ENCODE assay signal across 2 worm cellular contexts in genomic region chrII:13472101-13472500, ce11.
TF ChIP-seq lines count a peak whose summit lies in the region.

E01G4.5 (plus strand) TSS chrII:13472401.

TF ChIP-seq in whole organism, L1 larva, 84 proteins besides CTCF, POLR2A, EP300 and RAD21:
- peak; percentile 14 for TF ChIP-seq rnt-1 (tag; optimal IDR thresholded peaks at IDR 0.05; lab: Kevin White, UChicago)
- no peak for TF ChIP-seq lin-15B (tag; optimal IDR thresholded peaks at IDR 0.05; lab: Kevin White, UChicago)
- TF ChIP-seq ztf-11 (tag; optimal IDR thresholded peaks at IDR 0.05; lab: Kevin White, UChicago) = no peak
TF ChIP-seq in whole organism, L1 larva: peak in this region for 1.

TF ChIP-seq in whole organism, mixed stage, embryonic, 35 proteins besides CTCF, POLR2A, EP300 and RAD21:
- TF ChIP-seq elt-3 (tag; optimal IDR thresholded peaks at IDR 0.05; lab: Kevin White, UChicago) = no peak
- no peak for TF ChIP-seq ces-1 (GFP tag; optimal IDR thresholded peaks at IDR 0.05; lab: Kevin White, UChicago)
- TF ChIP-seq hlh-1 (tag; optimal IDR thresholded peaks at IDR 0.05; lab: Kevin White, UChicago) = peak; percentile 58
